Worm (Caenorhabditis elegans): ENCODE results near the gene lon-1.

Gene lon-1

DNA sequence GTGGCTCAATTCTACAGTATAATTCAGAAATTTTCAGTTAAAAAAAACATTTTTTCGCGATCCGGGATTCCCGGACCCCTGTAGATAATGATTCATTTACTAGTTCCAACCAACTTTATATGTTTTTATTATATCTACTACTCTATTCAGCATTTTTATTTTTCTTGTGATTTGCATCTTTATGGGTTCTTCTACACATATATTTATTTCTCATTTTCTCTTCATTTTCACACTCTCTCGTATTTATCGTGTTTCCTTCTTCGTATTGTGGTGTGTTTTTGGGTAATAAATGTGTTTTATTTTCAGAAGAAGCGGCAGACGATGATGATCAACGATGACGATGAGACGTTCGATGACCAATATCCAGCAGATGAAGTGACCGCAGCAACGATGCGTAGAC, 10.2 kb upstream of the lon-1 start, which contains the start of gene F48E8.2:
TSS of gene F48E8.2 (plus strand) at position 301 of the 400 bp plus-strand sequence.
- TF ChIP-seq tab-1 (GFP tag; IDR thresholded peaks at IDR 0.05) (no peak), klf-2 (GFP tag; conservative IDR thresholded peaks at IDR 0.05) (no peak), cog-1 (tag; optimal IDR thresholded peaks at IDR 0.05) (no peak), ztf-23 (GFP tag; IDR thresholded peaks at IDR 0.05) (no peak), T22C8.4 (GFP tag; IDR thresholded peaks at IDR 0.05) (no peak), ref-1 (GFP tag; conservative IDR thresholded peaks at IDR 0.05) (no peak), ztf-29 (GFP tag; IDR thresholded peaks at IDR 0.05) (no peak), med-1 (GFP tag; optimal IDR thresholded peaks at IDR 0.05; ENCODE audit: insufficient read depth) (no peak), flt-1 (GFP tag; IDR thresholded peaks at IDR 0.05) (no peak)

DNA sequence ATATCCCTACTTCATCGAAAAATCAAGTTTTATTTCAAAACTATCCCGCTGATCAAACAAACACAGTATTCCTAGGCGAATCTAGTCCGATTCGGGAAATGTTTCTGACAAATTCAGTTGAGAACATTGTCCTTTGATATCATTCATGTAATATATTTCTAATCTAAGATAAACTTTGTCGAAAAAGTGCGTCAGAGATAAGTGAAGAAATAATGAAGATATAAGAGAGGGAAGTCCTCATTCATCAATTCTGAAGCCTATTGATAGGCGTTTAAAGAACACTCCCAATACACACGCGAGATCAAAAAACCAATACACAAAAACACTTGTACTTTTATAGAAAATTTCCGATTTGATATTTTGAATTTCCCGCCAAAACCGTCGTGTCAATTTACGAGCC, 9.4 kb upstream of the lon-1 start:
- TF ChIP-seq ref-1 (GFP tag; conservative IDR thresholded peaks at IDR 0.05) = no peak
- no peak for TF ChIP-seq med-1 (GFP tag; optimal IDR thresholded peaks at IDR 0.05; ENCODE audit: insufficient read depth)

DNA sequence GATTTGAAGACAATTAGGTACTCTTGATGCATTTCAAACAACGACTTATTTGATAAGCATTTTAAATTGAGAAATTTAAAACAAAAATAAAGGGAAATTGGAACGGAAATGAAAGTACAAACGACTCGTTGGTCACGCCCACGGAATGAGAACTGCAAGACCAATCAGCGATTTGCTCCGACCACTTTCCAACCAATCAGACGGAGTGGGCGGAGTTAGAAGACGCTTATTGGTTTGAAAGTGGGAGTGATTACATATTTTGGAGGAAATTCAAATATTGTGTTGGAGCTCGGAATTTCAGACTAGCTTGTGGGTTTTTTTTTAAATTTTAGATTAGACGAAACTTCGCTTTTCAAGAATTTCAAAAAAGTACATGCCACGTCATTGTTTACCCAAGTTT, 5.2 kb upstream of the lon-1 start:
- TF ChIP-seq klf-2 (GFP tag; conservative IDR thresholded peaks at IDR 0.05) (no peak), flt-1 (GFP tag; IDR thresholded peaks at IDR 0.05) (no peak), ztf-23 (GFP tag; IDR thresholded peaks at IDR 0.05) (no peak), med-1 (GFP tag; optimal IDR thresholded peaks at IDR 0.05; ENCODE audit: insufficient read depth) (no peak)

DNA sequence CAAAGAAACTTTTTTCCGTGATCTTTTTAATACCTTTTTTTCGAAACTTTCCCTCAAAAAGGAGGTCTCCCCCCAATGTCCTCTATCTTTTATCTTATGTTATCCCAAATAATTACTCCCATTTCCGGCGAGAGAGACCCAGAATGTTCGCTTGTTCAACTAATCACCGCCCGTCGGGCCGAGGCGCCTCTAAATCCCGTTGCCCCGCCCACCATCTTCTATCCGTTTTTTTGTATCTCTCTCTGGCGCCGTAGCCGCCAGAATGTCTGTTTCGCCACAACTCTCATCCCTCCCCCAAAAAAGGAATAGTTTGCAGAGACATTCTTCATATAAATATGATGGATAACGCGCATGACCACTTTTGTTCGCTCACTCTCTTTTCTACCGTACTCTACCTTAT, 1.6 kb upstream of the lon-1 start:
- TF ChIP-seq med-1 (GFP tag; optimal IDR thresholded peaks at IDR 0.05; ENCODE audit: insufficient read depth) = no peak
- no peak for TF ChIP-seq ref-1 (GFP tag; conservative IDR thresholded peaks at IDR 0.05)
- no peak for TF ChIP-seq flt-1 (GFP tag; IDR thresholded peaks at IDR 0.05)
- TF ChIP-seq klf-2 (GFP tag; conservative IDR thresholded peaks at IDR 0.05) = no peak

DNA sequence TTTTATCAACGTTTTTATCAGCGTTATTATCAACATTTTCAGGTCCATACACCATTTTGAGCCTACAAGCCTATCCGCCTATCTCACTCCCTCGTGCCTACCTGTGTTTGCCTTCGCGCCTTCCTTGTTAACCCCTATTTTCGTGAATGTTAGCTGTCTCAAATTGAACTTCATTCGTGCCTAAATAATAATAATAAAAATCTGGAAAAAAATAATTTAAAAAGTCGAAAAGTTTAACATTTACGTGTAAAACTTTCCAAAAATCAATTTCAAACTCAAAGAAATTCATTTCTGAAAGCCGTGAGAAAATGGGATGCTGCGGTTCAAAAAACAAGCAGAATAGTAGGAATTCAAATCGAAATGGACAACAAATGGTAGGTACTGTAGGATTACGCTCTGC, 3.7 kb downstream of the lon-1 start, which contains the start of gene R02F2.10:
TSS of gene R02F2.10 (plus strand) at position 301 of the 400 bp plus-strand sequence.
- TF ChIP-seq ztf-23 (GFP tag; IDR thresholded peaks at IDR 0.05) (no peak), T22C8.4 (GFP tag; IDR thresholded peaks at IDR 0.05) (no peak), tab-1 (GFP tag; IDR thresholded peaks at IDR 0.05) (no peak), cog-1 (tag; optimal IDR thresholded peaks at IDR 0.05) (no peak)

DNA sequence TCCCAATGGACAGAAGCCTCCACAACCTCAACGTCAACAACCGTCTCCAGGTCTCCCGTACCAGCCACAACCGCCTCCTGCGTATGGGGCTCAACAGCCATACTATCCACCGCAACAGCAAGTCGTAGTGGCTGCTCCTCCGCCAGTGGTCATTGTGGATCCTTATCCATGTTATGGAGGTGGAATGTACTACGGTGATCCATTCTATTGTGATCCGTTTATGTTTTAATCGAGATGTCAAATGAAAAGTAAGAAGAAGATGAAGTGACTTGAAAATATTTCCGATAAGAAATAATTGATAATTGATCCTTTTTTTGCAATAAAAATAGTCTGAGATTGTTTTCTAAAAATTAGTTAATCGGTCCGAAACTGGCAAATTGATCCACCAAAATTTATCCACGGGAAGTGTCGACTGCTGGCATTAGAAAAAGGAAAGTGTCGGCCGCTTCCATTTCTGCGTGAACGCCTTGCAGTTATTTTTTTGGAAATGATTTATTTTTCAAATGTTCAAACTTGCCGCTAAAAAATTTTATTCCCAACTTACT, 4.6 kb downstream of the lon-1 start, which contains the start of the genes R02F2.6 and R02F2.5:
TSS of gene R02F2.6 (minus strand) at position 101 of the 545 bp plus-strand sequence.
TSS of gene R02F2.5 (plus strand) at position 495 of the 545 bp plus-strand sequence.
- TF ChIP-seq ztf-23 (GFP tag; IDR thresholded peaks at IDR 0.05) (no peak), flt-1 (GFP tag; IDR thresholded peaks at IDR 0.05) (no peak), cog-1 (tag; optimal IDR thresholded peaks at IDR 0.05) (no peak), med-1 (GFP tag; optimal IDR thresholded peaks at IDR 0.05; ENCODE audit: insufficient read depth) (no peak), klf-2 (GFP tag; conservative IDR thresholded peaks at IDR 0.05) (no peak), T22C8.4 (GFP tag; IDR thresholded peaks at IDR 0.05) (no peak), ztf-29 (GFP tag; IDR thresholded peaks at IDR 0.05) (no peak), tab-1 (GFP tag; IDR thresholded peaks at IDR 0.05) (no peak), ref-1 (GFP tag; conservative IDR thresholded peaks at IDR 0.05) (no peak)

DNA sequence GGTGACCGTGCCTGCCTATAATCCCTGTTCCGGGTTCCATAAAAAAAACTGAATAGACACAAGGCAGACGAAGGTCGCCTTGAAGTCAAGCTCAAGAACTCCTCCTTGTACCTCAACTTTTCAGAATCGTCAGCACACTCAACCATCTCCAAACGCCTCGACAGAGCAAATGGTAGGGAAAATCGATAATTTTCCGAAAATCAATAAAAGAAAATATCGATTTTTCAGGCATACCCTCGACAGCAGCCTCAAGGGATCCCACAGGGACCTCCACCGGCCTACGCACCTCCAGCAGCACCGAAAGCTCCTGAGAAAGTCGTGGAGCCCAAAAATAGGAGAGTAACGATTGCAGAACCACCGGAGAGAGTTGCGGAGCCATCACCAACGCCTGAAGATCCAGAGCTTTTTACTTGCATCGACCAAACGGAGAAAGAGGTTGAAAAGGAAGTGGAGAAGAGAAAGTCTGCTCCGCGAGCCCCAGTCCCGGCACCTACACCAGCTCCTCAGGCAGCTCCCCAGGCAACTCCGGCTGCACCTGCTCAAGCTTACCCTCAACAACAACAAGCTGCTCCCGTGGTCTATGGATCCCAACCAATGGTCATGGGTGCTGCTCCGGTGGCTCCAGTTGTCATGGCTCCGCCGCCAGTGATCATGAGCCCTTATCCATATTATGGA, 5.4 kb downstream of the lon-1 start:
- no peak for TF ChIP-seq klf-2 (GFP tag; conservative IDR thresholded peaks at IDR 0.05)
- TF ChIP-seq T22C8.4 (GFP tag; IDR thresholded peaks at IDR 0.05) = peak; percentile 74

DNA sequence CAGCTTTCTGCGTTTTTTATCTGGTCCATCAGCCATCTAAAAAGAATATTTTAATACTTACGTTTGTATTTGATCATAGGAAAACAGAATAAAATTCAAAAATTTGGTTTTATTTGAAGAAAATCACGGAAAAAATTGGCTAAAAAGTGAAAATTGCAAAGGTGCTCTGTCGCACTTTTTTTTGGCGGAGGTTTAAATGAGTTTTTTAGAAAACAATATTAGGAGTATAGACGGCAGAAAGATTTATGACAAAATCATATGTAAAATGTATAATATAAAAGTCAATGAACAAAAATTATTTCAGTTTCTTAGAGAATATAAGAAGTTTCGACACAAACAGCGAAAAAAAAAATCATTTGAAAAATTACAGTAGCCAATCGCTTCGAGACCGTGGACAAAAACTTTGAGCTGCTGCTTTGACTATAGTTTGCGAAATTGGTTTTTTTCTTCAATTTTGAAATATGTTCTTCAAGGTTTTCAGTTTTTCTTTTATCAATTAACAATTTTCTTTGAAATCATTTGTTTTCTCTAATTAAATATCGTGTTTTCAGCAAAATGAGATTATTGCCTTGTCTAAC, 9.6 kb downstream of the lon-1 start, which contains the start of the genes R02F2.7 and R02F2.4:
TSS of gene R02F2.7 (minus strand) at position 36 of the 578 bp plus-strand sequence.
TSS of gene R02F2.4 (plus strand) at position 552 of the 578 bp plus-strand sequence.
- TF ChIP-seq ref-1 (GFP tag; conservative IDR thresholded peaks at IDR 0.05) (no peak), flt-1 (GFP tag; IDR thresholded peaks at IDR 0.05) (no peak), T22C8.4 (GFP tag; IDR thresholded peaks at IDR 0.05) (no peak), cog-1 (tag; optimal IDR thresholded peaks at IDR 0.05) (no peak)

DNA sequence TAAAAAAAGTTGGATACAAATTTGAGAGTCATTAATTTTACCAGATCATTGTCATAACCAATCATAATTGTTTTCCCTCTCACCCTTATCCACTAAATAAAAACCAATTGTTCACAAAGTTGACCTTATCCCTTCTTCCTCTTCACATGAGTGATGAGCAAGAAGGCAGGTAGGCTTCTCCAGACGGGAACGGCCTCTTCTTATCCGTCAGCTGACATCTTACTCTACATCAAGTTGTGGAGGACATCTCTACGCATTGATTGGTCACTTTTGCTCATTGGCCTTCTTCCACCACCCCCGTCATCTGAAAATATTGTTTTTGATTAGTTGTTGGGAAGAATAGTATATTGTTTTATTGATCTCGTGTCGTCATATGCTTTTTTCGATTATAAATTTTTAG, 12.1 kb downstream of the lon-1 start:
- no peak for TF ChIP-seq ref-1 (GFP tag; conservative IDR thresholded peaks at IDR 0.05)
- TF ChIP-seq ztf-29 (GFP tag; IDR thresholded peaks at IDR 0.05) = no peak
- TF ChIP-seq T22C8.4 (GFP tag; IDR thresholded peaks at IDR 0.05) = no peak
- no peak for TF ChIP-seq cog-1 (tag; optimal IDR thresholded peaks at IDR 0.05)
- TF ChIP-seq flt-1 (GFP tag; IDR thresholded peaks at IDR 0.05) = no peak
- TF ChIP-seq klf-2 (GFP tag; conservative IDR thresholded peaks at IDR 0.05) = no peak
- no peak for TF ChIP-seq tab-1 (GFP tag; IDR thresholded peaks at IDR 0.05)
- no peak for TF ChIP-seq med-1 (GFP tag; optimal IDR thresholded peaks at IDR 0.05; ENCODE audit: insufficient read depth)
- TF ChIP-seq ztf-23 (GFP tag; IDR thresholded peaks at IDR 0.05) = no peak

DNA sequence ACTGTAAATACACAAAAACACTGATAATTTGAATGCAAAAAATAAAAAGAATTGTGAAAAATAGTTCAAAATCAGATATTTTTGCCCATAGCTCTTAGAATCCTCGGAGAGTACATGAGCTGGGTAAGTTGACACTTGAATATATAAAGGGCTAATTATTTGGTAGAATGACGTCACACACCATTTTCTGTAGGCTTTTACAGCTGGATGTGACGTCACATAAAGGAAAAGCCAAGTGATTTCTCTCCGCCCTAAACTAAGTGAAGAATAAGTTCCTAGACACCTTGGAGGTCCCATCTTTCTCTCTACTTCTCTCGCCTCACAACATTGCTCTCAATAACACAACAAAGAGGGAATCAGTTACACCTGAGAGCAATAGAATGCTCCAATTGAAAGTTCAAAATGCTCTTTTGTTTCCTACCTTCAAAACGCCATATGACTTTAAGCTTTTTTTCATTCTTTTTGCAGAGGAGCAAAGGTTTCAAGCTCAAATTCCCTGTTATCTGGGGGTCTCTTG, 12.9 kb downstream of the lon-1 start, which contains the start of gene osg-1:
TSS of gene osg-1 (plus strand) at position 467 of the 517 bp plus-strand sequence.
- no peak for TF ChIP-seq ztf-29 (GFP tag; IDR thresholded peaks at IDR 0.05)
- TF ChIP-seq med-1 (GFP tag; optimal IDR thresholded peaks at IDR 0.05; ENCODE audit: insufficient read depth) = no peak
- TF ChIP-seq cog-1 (tag; optimal IDR thresholded peaks at IDR 0.05) = no peak
- no peak for TF ChIP-seq ref-1 (GFP tag; conservative IDR thresholded peaks at IDR 0.05)
- no peak for TF ChIP-seq ztf-23 (GFP tag; IDR thresholded peaks at IDR 0.05)
- no peak for TF ChIP-seq klf-2 (GFP tag; conservative IDR thresholded peaks at IDR 0.05)
- TF ChIP-seq flt-1 (GFP tag; IDR thresholded peaks at IDR 0.05) = no peak
- TF ChIP-seq T22C8.4 (GFP tag; IDR thresholded peaks at IDR 0.05) = no peak
- no peak for TF ChIP-seq tab-1 (GFP tag; IDR thresholded peaks at IDR 0.05)

Measured in whole organism, midembryonic.